Fruit fly (Drosophila melanogaster): ENCODE measurements around the gene GABA-B-R1.

GABA-B-R1 gene

dm6 chr2L:15067832-15068231 is 51.7 kb downstream of the GABA-B-R1 start (continued):
- TF ChIP-seq CG16815 (GFP tag; optimal IDR thresholded peaks at IDR 0.05) = no peak
- TF ChIP-seq CG10147 (GFP tag; optimal IDR thresholded peaks at IDR 0.05) = peak; percentile 52
- TF ChIP-seq shn (GFP tag; optimal IDR thresholded peaks at IDR 0.05) = no peak
- TF ChIP-seq ERR (GFP tag; optimal IDR thresholded peaks at IDR 0.05) = peak; percentile 58
- peak; percentile 58 for TF ChIP-seq CG18599 (GFP tag; optimal IDR thresholded peaks at IDR 0.05)
- peak; percentile 20 for TF ChIP-seq CG15696 (tag; optimal IDR thresholded peaks at IDR 0.05)
- peak; percentile 36 for TF ChIP-seq lilli (GFP tag; optimal IDR thresholded peaks at IDR 0.05)
- peak; percentile 44 for TF ChIP-seq CG13624 (GFP tag; optimal IDR thresholded peaks at IDR 0.05)
- peak; percentile 87 for TF ChIP-seq bbx (GFP tag; IDR thresholded peaks at IDR 0.05; ENCODE audit: partially characterized antibody)
- TF ChIP-seq Ptx1 (GFP tag; IDR thresholded peaks at IDR 0.05) = no peak
- peak; percentile 85 for TF ChIP-seq amos (GFP tag; IDR thresholded peaks at IDR 0.05; ENCODE audit: partially characterized antibody)
- TF ChIP-seq Trl (optimal IDR thresholded peaks at IDR 0.05) = no peak
- peak; percentile 9 for TF ChIP-seq Trl (GFP tag; optimal IDR thresholded peaks at IDR 0.05)
- no peak for TF ChIP-seq CG14667 (GFP tag; IDR thresholded peaks at IDR 0.05)
- TF ChIP-seq CG12659 (GFP tag; optimal IDR thresholded peaks at IDR 0.05) = peak; percentile 83
- peak; percentile 64; the same call in 2 of the 3 replicates for TF ChIP-seq Dbx (GFP tag; IDR thresholded peaks at IDR 0.05)
- no peak for TF ChIP-seq CG3407 (GFP tag; optimal IDR thresholded peaks at IDR 0.05)
- TF ChIP-seq CG2202 (tag; optimal IDR thresholded peaks at IDR 0.05) = no peak

- TF ChIP-seq tio (GFP tag; optimal IDR thresholded peaks at IDR 0.05) = no peak
- TF ChIP-seq dysf (GFP tag; IDR thresholded peaks at IDR 0.05) = no peak
- TF ChIP-seq cwo (GFP tag; optimal IDR thresholded peaks at IDR 0.05) = no peak
- no peak for TF ChIP-seq Sry-δ (GFP tag; optimal IDR thresholded peaks at IDR 0.05)
- TF ChIP-seq CG42726 (GFP tag; IDR thresholded peaks at IDR 0.05; ENCODE audit: partially characterized antibody) = no peak
- no peak for TF ChIP-seq Hr51 (GFP tag; optimal IDR thresholded peaks at IDR 0.05)
- no peak for TF ChIP-seq CG17912 (GFP tag; optimal IDR thresholded peaks at IDR 0.05)
- TF ChIP-seq CG13775 (GFP tag; optimal IDR thresholded peaks at IDR 0.05) = no peak
- no peak for TF ChIP-seq CG15479 (GFP tag; optimal IDR thresholded peaks at IDR 0.05)
- no peak for TF ChIP-seq CG2712 (tag; optimal IDR thresholded peaks at IDR 0.05)
- TF ChIP-seq Fer2 (tag; optimal IDR thresholded peaks at IDR 0.05) = no peak
Measured at dm6 chr2L:15070216-15070615, 54.1 kb downstream of the GABA-B-R1 start, which contains the start of gene vig. TSS of gene vig (minus strand) at chr2L:15070316.

- peak; percentile 28 for TF ChIP-seq abd-A (tag; optimal IDR thresholded peaks at IDR 0.05)
- TF ChIP-seq nerfin-1 (tag; optimal IDR thresholded peaks at IDR 0.05) = peak; percentile 56
- peak; percentile 33 for TF ChIP-seq ATbp (GFP tag; optimal IDR thresholded peaks at IDR 0.05)
- no peak for TF ChIP-seq CG9876 (GFP tag; optimal IDR thresholded peaks at IDR 0.05)
- no peak for TF ChIP-seq CG11695 (GFP tag; IDR thresholded peaks at IDR 0.05)
- TF ChIP-seq CG1602 (GFP tag; optimal IDR thresholded peaks at IDR 0.05) = no peak
- no peak for TF ChIP-seq seq (GFP tag; IDR thresholded peaks at IDR 0.05)
- 0 out of 2 replicates have a peak, but pooled peaks have one; percentile 14 for TF ChIP-seq HLH3B (GFP tag; IDR thresholded peaks at IDR 0.05)
- peak; percentile 98 for TF ChIP-seq onecut (GFP tag; IDR thresholded peaks at IDR 0.05)
- TF ChIP-seq Hr51 (GFP tag; optimal IDR thresholded peaks at IDR 0.05) = peak in 1 of 2 experiments; percentile 2
- TF ChIP-seq sna (GFP tag; IDR thresholded peaks at IDR 0.05; ENCODE audit: partially characterized antibody) = 0 out of 2 replicates have a peak, but pooled peaks have one; percentile 19
- peak; percentile 24 to 31 for TF ChIP-seq Trl (optimal IDR thresholded peaks at IDR 0.05)
- TF ChIP-seq Trl (GFP tag; optimal IDR thresholded peaks at IDR 0.05) = no peak
- TF ChIP-seq crol (GFP tag; IDR thresholded peaks at IDR 0.05) = peak; percentile 52; the same call in 1 of the 2 replicates
- TF ChIP-seq gce (GFP tag; IDR thresholded peaks at IDR 0.05) = peak; percentile 33; the same call in 1 of the 3 replicates
- peak; percentile 49 for TF ChIP-seq Jarid2 (GFP tag; optimal IDR thresholded peaks at IDR 0.05)
Measured at dm6 chr2L:15074465-15074864, 58.3 kb downstream of the GABA-B-R1 start, which contains the start of gene wwk. TSS of gene wwk (plus strand) at chr2L:15074776.
